Fruit fly (Drosophila melanogaster) whole organism, prepupa: ENCODE results near the gene mRpL32.

Experiments used
- CG6276 ChIP-seq: fragments of 200-800 bp; sonication (Bioruptor generic); optimal IDR thresholded peaks from 2 replicates; lab custom pipeline; 2017; ENCODE audit warnings: missing biosample characterization, mild to moderate bottlenecking, missing genetic modification characterization
- Ets96B ChIP-seq: fragments of 200-800 bp; optimal IDR thresholded peaks from 2 replicates; lab custom pipeline; 2019; ENCODE audit warnings: missing biosample characterization, mild to moderate bottlenecking, missing genetic modification characterization, moderate library complexity
- Sox15 ChIP-seq: fragments of 200-800 bp; sonication (Bioruptor generic); optimal IDR thresholded peaks from 3 replicates; lab custom pipeline; 2016; ENCODE audit warnings: missing biosample characterization, missing genetic modification characterization
- achi ChIP-seq: fragments of 200-800 bp; sonication (Bioruptor generic); optimal IDR thresholded peaks from 3 replicates; lab custom pipeline; 2016; ENCODE audit warnings: missing biosample characterization, missing genetic modification characterization

DNA sequence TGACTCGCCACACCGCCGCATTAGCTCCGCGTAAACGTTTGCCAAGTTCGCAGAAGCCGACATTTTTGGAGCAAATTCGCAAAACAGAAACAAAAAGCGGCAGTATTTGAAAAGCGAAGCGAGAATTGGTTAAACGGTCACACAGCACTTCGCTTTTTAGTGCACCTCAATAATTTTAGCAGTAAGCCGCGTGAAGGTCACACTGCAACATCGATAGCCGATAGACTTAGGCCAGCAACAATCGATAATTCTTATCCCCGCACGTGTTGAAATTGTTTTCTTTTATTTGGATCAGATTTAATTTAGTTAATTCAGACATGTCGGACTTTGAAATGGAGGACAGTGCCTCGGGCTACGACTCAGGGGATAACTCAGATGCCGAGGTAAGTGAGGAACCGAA is 39.4 kb upstream of the mRpL32 start, which contains the start of the genes Zwilch and CG1542:
- no peak for TF ChIP-seq achi (GFP tag; lab: Kevin White, UChicago)
- TF ChIP-seq Sox15 (GFP tag; lab: Kevin White, UChicago) = no peak
- no peak for TF ChIP-seq Ets96B
- no peak for TF ChIP-seq CG6276 (GFP tag; lab: Kevin White, UChicago)
